Worm (Caenorhabditis elegans): ENCODE measurements around the gene ZC250.4.

DNA sequence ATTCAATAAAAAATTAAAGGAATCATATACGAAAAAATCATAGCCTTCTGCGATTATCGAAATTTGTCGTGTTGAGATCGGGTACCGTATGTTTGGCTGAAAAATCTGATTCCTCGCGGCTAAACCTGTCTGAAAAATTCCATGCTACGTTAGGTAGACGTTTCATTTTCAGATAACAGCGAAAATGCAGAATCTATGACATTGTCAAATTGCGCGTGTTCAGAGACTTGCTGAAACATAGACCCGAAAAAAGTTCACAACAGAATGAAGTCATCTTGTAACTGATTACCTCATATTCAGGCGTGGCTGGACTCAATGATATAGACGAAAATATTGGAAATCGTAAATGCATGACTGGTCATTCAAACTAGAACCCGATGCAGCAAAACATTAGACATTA, 20.6 kb upstream of the ZC250.4 start, which contains the start of gene srh-76:
- no peak for TF ChIP-seq hmbx-1 (tag; optimal IDR thresholded peaks at IDR 0.05)
- TF ChIP-seq ama-1 (optimal IDR thresholded peaks at IDR 0.05): no peak
- TF ChIP-seq hnd-1 (tag; optimal IDR thresholded peaks at IDR 0.05): no peak
- no peak for TF ChIP-seq tbx-37 (GFP tag; conservative IDR thresholded peaks at IDR 0.05)
- TF ChIP-seq B0310.2 (tag; optimal IDR thresholded peaks at IDR 0.05): no peak
- no peak for TF ChIP-seq hmg-4 (GFP tag; optimal IDR thresholded peaks at IDR 0.05)
- TF ChIP-seq sea-1 (GFP tag; conservative IDR thresholded peaks at IDR 0.05): no peak
- no peak for TF ChIP-seq pes-1 (GFP tag; IDR thresholded peaks at IDR 0.05)
- no peak for TF ChIP-seq scrt-1 (GFP tag; IDR thresholded peaks at IDR 0.05)
- no peak for TF ChIP-seq ceh-36 (tag; optimal IDR thresholded peaks at IDR 0.05)
